Fruit fly (Drosophila melanogaster) whole organism, embryonic: Measurements from ENCODE around the gene mRpS25.

Experiments
- Abd-B ChIP-seq: fragments of 200-800 bp; sonication (Bioruptor generic); optimal IDR thresholded peaks from 2 replicates; lab custom pipeline; 2018; ENCODE audit warnings: missing biosample characterization, mild to moderate bottlenecking, missing genetic modification characterization, moderate library complexity
- Bgb ChIP-seq: fragments of 200-800 bp; sonication (Bioruptor generic); IDR thresholded peaks from 2 replicates; pipeline ENCODE4 v1.3.6; 2022; ENCODE audit warnings: missing biosample characterization, missing genetic modification characterization; ENCODE audit not compliant: partially characterized antibody
- Blimp-1 ChIP-seq: fragments of 200-800 bp; sonication (Bioruptor generic); optimal IDR thresholded peaks from 3 replicates; lab custom pipeline; 2018; ENCODE audit warnings: missing biosample characterization, missing genetic modification characterization, mild to moderate bottlenecking, moderate library complexity, missing genetic modification reagents
- CG10543 ChIP-seq: fragments of 200-800 bp; sonication (Bioruptor generic); optimal IDR thresholded peaks from 3 replicates; lab custom pipeline; 2017; ENCODE audit warnings: missing biosample characterization, mild to moderate bottlenecking, missing genetic modification characterization, moderate library complexity
- CG10979 ChIP-seq: fragments of 200-800 bp; sonication (Bioruptor generic); optimal IDR thresholded peaks from 2 replicates; lab custom pipeline; 2018; ENCODE audit warnings: missing biosample characterization, mild to moderate bottlenecking, missing genetic modification characterization, moderate library complexity
- CG13894 ChIP-seq: fragments of 200-800 bp; sonication (Bioruptor generic); optimal IDR thresholded peaks from 3 replicates; lab custom pipeline; 2018; ENCODE audit warnings: missing biosample characterization, mild to moderate bottlenecking, missing genetic modification characterization, moderate library complexity
- CG14667 ChIP-seq: fragments of 200-800 bp; sonication (Bioruptor generic); IDR thresholded peaks from 2 replicates; pipeline ENCODE4 v1.3.6; 2022; ENCODE audit warnings: missing biosample characterization, missing genetic modification characterization
- CG15479 ChIP-seq: fragments of 200-800 bp; sonication (Bioruptor generic); optimal IDR thresholded peaks from 3 replicates; lab custom pipeline; 2019; ENCODE audit warnings: missing biosample characterization, mild to moderate bottlenecking, missing genetic modification characterization, moderate library complexity
- CG15514 ChIP-seq: fragments of 200-800 bp; sonication (Bioruptor generic); optimal IDR thresholded peaks from 3 replicates; lab custom pipeline; 2017; ENCODE audit warnings: missing biosample characterization, missing genetic modification characterization, mild to moderate bottlenecking, moderate library complexity, missing genetic modification reagents
- CG33557 ChIP-seq: fragments of 200-800 bp; sonication (Bioruptor generic); optimal IDR thresholded peaks from 2 replicates; lab custom pipeline; 2019; ENCODE audit warnings: missing biosample characterization, mild to moderate bottlenecking, missing genetic modification characterization, moderate library complexity
- CG42726 ChIP-seq: fragments of 200-800 bp; sonication (Bioruptor generic); IDR thresholded peaks from 2 replicates; pipeline ENCODE4 v1.3.6; 2022; ENCODE audit warnings: missing biosample characterization, missing genetic modification characterization; ENCODE audit not compliant: partially characterized antibody
- CG4282 ChIP-seq: fragments of 200-800 bp; sonication (Bioruptor generic); optimal IDR thresholded peaks from 2 replicates; lab custom pipeline; 2016; ENCODE audit warnings: missing biosample characterization, missing genetic modification characterization
- CG4820 ChIP-seq: fragments of 200-800 bp; sonication (Bioruptor generic); optimal IDR thresholded peaks from 3 replicates; lab custom pipeline; 2016; ENCODE audit warnings: missing biosample characterization, missing genetic modification characterization
- CG5245 ChIP-seq: fragments of 200-800 bp; sonication (Bioruptor generic); optimal IDR thresholded peaks from 3 replicates; lab custom pipeline; 2016; ENCODE audit warnings: missing biosample characterization, missing genetic modification characterization
- CG8089 ChIP-seq: fragments of 200-800 bp; sonication (Bioruptor generic); optimal IDR thresholded peaks from 3 replicates; lab custom pipeline; 2016; ENCODE audit warnings: missing biosample characterization, missing genetic modification characterization
- D19A ChIP-seq: fragments of 200-800 bp; optimal IDR thresholded peaks from 3 replicates; lab custom pipeline; 2019; ENCODE audit warnings: missing biosample characterization, mild to moderate bottlenecking, missing genetic modification characterization, moderate library complexity
- Deaf1 ChIP-seq: fragments of 200-800 bp; optimal IDR thresholded peaks from 3 replicates; lab custom pipeline; 2019; ENCODE audit warnings: missing biosample characterization, mild to moderate bottlenecking, missing genetic modification characterization, moderate library complexity
- Dp ChIP-seq: fragments of 200-800 bp; sonication (Bioruptor generic); optimal IDR thresholded peaks from 2 replicates; lab custom pipeline; 2018; ENCODE audit warnings: missing biosample characterization, mild to moderate bottlenecking, missing genetic modification characterization, moderate library complexity
- E2f1 ChIP-seq: fragments of 200-800 bp; sonication (Bioruptor generic); IDR thresholded peaks from 2 replicates; pipeline ENCODE4 v1.3.6; 2022; ENCODE audit warnings: missing biosample characterization, missing genetic modification characterization
- Hand ChIP-seq: fragments of 200-800 bp; sonication (Bioruptor generic); optimal IDR thresholded peaks from 2 replicates; lab custom pipeline; 2017; ENCODE audit warnings: mild to moderate bottlenecking, missing biosample characterization, missing genetic modification reagents, missing genetic modification characterization
- HmgZ ChIP-seq: fragments of 200-800 bp; sonication (Bioruptor generic); optimal IDR thresholded peaks from 2 replicates; lab custom pipeline; 2018; ENCODE audit warnings: missing biosample characterization, mild to moderate bottlenecking, missing genetic modification characterization
- Jarid2 ChIP-seq: fragments of 200-800 bp; sonication (Bioruptor generic); optimal IDR thresholded peaks from 3 replicates; lab custom pipeline; 2017; ENCODE audit warnings: mild to moderate bottlenecking, missing biosample characterization, missing genetic modification reagents, missing genetic modification characterization
- Med ChIP-seq: fragments of 200-800 bp; sonication (Bioruptor generic); peaks from one replicate; lab custom pipeline; 2016; ENCODE audit warnings: missing biosample characterization, missing genetic modification characterization, mild to moderate bottlenecking, inconsistent platforms, moderate library complexity
- NC2β ChIP-seq: fragments of 200-800 bp; sonication (Bioruptor generic); optimal IDR thresholded peaks from 2 replicates; lab custom pipeline; 2016; ENCODE audit warnings: missing biosample characterization, missing genetic modification characterization
- Nf-YC ChIP-seq: fragments of 200-800 bp; optimal IDR thresholded peaks from 3 replicates; lab custom pipeline; 2019; ENCODE audit warnings: missing biosample characterization, mild to moderate bottlenecking, missing genetic modification characterization, moderate library complexity
- Oaz ChIP-seq: fragments of 200-800 bp; sonication (Bioruptor generic); IDR thresholded peaks from 2 replicates; pipeline ENCODE4 v1.3.6; 2022; ENCODE audit warnings: missing biosample characterization, missing genetic modification characterization
- Pdp1 ChIP-seq, 2 experiments: fragments of 200-800 bp; sonication (Bioruptor generic); optimal IDR thresholded peaks; 3 replicates each; lab custom pipeline; 2016; ENCODE audit warnings: missing biosample characterization in 2 of 2, missing genetic modification characterization in 2 of 2, mild to moderate bottlenecking in 1 of 2, moderate library complexity in 1 of 2
- Poxn ChIP-seq: fragments of 200-800 bp; sonication (Bioruptor generic); IDR thresholded peaks from 2 replicates; pipeline ENCODE4 v1.3.6; 2022; ENCODE audit warnings: missing biosample characterization, missing genetic modification characterization
- Ptx1 ChIP-seq: fragments of 200-800 bp; sonication (Bioruptor generic); IDR thresholded peaks from 2 replicates; pipeline ENCODE4 v1.3.6; 2022; ENCODE audit warnings: missing biosample characterization, missing genetic modification characterization
- Rfx ChIP-seq: fragments of 200-800 bp; sonication (Bioruptor generic); IDR thresholded peaks from 2 replicates; pipeline ENCODE4 v1.3.6; 2022; ENCODE audit warnings: missing biosample characterization, missing genetic modification characterization
- abd-A ChIP-seq: fragments of 200-800 bp; sonication (Bioruptor generic); optimal IDR thresholded peaks from 3 replicates; lab custom pipeline; 2019; ENCODE audit warnings: missing biosample characterization, mild to moderate bottlenecking, missing genetic modification characterization, moderate library complexity
- btn ChIP-seq: fragments of 200-800 bp; sonication (Bioruptor generic); optimal IDR thresholded peaks from 2 replicates; lab custom pipeline; 2016; ENCODE audit warnings: missing biosample characterization, missing genetic modification characterization
- cad ChIP-seq: fragments of >200 bp; optimal IDR thresholded peaks from 2 replicates; lab custom pipeline; 2017; ENCODE audit warnings: missing biosample characterization, missing genetic modification characterization
- ci ChIP-seq: fragments of 200-800 bp; sonication (Bioruptor generic); IDR thresholded peaks from 3 replicates; pipeline ENCODE4 v1.3.6; 2022; ENCODE audit warnings: missing biosample characterization, missing genetic modification characterization
- dmrt99B ChIP-seq: fragments of 200-800 bp; sonication (Bioruptor generic); optimal IDR thresholded peaks from 2 replicates; lab custom pipeline; 2018; ENCODE audit warnings: missing biosample characterization, mild to moderate bottlenecking, missing genetic modification characterization, moderate library complexity
- ftz-f1 ChIP-seq: fragments of 200-800 bp; sonication (Bioruptor generic); optimal IDR thresholded peaks from 2 replicates; lab custom pipeline; 2016; ENCODE audit warnings: missing biosample characterization, missing genetic modification characterization
- knrl ChIP-seq: fragments of 200-800 bp; sonication (Bioruptor generic); IDR thresholded peaks from 3 replicates; pipeline ENCODE4 v1.3.6; 2022; ENCODE audit warnings: missing biosample characterization, missing genetic modification characterization; ENCODE audit not compliant: partially characterized antibody
- lov ChIP-seq, 2 experiments: fragments of 200-800 bp in 1 of 2; fragments of >200 bp in 1 of 2; sonication (Bioruptor generic) in 1 of 2; IDR thresholded peaks in 1 of 2; optimal IDR thresholded peaks in 1 of 2; 2 replicates in 1 of 2; 3 replicates in 1 of 2; pipeline versions ENCODE4 v1.3.6 to Lab custom; 2017 to 2022; ENCODE audit warnings: missing biosample characterization in 1 of 2, missing genetic modification characterization in 1 of 2
- mld ChIP-seq: fragments of 200-800 bp; sonication (Bioruptor generic); IDR thresholded peaks from 3 replicates; pipeline ENCODE4 v1.3.6; 2022; ENCODE audit warnings: missing biosample characterization, missing genetic modification characterization; ENCODE audit not compliant: partially characterized antibody
- peb ChIP-seq: fragments of 200-800 bp; sonication (Bioruptor generic); IDR thresholded peaks from 2 replicates; pipeline ENCODE4 v1.3.6; 2022; ENCODE audit warnings: missing biosample characterization, missing genetic modification characterization
- phol ChIP-seq: fragments of 200-800 bp; sonication (Bioruptor generic); optimal IDR thresholded peaks from 3 replicates; lab custom pipeline; 2018; ENCODE audit warnings: missing biosample characterization, mild to moderate bottlenecking, missing genetic modification characterization, moderate library complexity
- pros ChIP-seq: fragments of 200-800 bp; sonication (Bioruptor generic); optimal IDR thresholded peaks from 3 replicates; lab custom pipeline; 2019; ENCODE audit warnings: missing biosample characterization, mild to moderate bottlenecking, missing genetic modification characterization, moderate library complexity
- psq ChIP-seq: fragments of 200-800 bp; sonication (Bioruptor generic); optimal IDR thresholded peaks from 2 replicates; lab custom pipeline; 2017; ENCODE audit warnings: missing biosample characterization, missing genetic modification characterization
- salm ChIP-seq: fragments of 200-800 bp; sonication (Bioruptor generic); optimal IDR thresholded peaks from 2 replicates; lab custom pipeline; 2018; ENCODE audit warnings: missing biosample characterization, mild to moderate bottlenecking, missing genetic modification characterization
- scrt ChIP-seq: fragments of 200-800 bp; sonication (Bioruptor generic); optimal IDR thresholded peaks from 2 replicates; lab custom pipeline; 2018; ENCODE audit warnings: missing biosample characterization, mild to moderate bottlenecking, missing genetic modification characterization, moderate library complexity
- sens ChIP-seq: fragments of 200-800 bp; sonication (Bioruptor generic); peaks from one replicate; lab custom pipeline; 2016; ENCODE audit warnings: missing biosample characterization, missing genetic modification characterization
- sna ChIP-seq: fragments of 200-800 bp; sonication (Bioruptor generic); IDR thresholded peaks from 2 replicates; pipeline ENCODE4 v1.3.6; 2022; ENCODE audit warnings: missing biosample characterization, missing genetic modification characterization; ENCODE audit not compliant: partially characterized antibody
- sr ChIP-seq: fragments of 200-800 bp; sonication (Bioruptor generic); IDR thresholded peaks from 3 replicates; pipeline ENCODE4 v1.3.6; 2022; ENCODE audit warnings: missing biosample characterization, missing genetic modification characterization
- unc-4 ChIP-seq: fragments of 200-800 bp; sonication (Bioruptor generic); IDR thresholded peaks from 2 replicates; pipeline ENCODE4 v1.3.6; 2022; ENCODE audit warnings: missing biosample characterization, missing genetic modification characterization; ENCODE audit not compliant: partially characterized antibody
- unpg ChIP-seq: fragments of 200-800 bp; sonication (Bioruptor generic); optimal IDR thresholded peaks from 3 replicates; lab custom pipeline; 2018; ENCODE audit warnings: missing biosample characterization, mild to moderate bottlenecking, missing genetic modification characterization, moderate library complexity
- wek ChIP-seq: fragments of 200-800 bp; sonication (Bioruptor generic); optimal IDR thresholded peaks from 3 replicates; lab custom pipeline; 2018; ENCODE audit warnings: missing biosample characterization, mild to moderate bottlenecking, missing genetic modification characterization, moderate library complexity

The mRpS25 gene

DNA sequence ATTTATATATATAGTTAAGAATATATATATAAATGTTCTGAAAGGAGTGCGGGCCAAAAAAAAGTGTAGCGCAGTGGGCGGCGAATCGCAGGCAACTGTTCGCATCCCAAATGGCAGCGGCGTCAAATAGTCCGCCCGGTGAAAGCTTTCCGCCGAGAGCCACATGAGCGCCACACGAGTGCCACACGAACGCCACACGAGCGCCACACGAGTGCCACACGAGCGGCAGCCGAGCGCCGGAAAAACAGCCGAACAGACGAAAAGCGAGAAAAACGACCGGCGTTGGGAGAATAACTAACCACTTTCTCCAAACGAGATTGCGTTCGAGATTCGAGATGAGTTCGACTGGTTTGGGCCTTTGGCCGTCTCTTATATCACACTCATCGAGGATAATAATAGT is 8.7 kb upstream of the mRpS25 start:
- TF ChIP-seq CG4282 (GFP tag; lab: Kevin White, UChicago) (no peak), sna (GFP tag; lab: Robert Waterston, UW) (no peak), unc-4 (GFP tag; lab: Robert Waterston, UW) (no peak), unpg (no peak), CG8089 (GFP tag; lab: Kevin White, UChicago) (no peak), CG33557 (GFP tag; lab: Kevin White, UChicago) (no peak), Med (peak; percentile 69), Blimp-1 (GFP tag; lab: Kevin White, UChicago) (peak; percentile 14), HmgZ (no peak), CG15514 (GFP tag; lab: Kevin White, UChicago) (peak; percentile 5), sr (no peak), btn (GFP tag; lab: Kevin White, UChicago) (no peak), Ptx1 (GFP tag; lab: Robert Waterston, UW) (no peak), Oaz (GFP tag; lab: Robert Waterston, UW) (no peak), abd-A (tag; lab: Kevin White, UChicago) (peak; percentile 14), mld (GFP tag; lab: Robert Waterston, UW) (no peak), psq (GFP tag; lab: Kevin White, UChicago) (no peak), sens (peak; percentile 29), Rfx (GFP tag; lab: Robert Waterston, UW) (no peak), Dp (no peak), ftz-f1 (GFP tag; lab: Kevin White, UChicago) (no peak), CG10979 (tag; lab: Kevin White, UChicago) (no peak), NC2β (GFP tag; lab: Kevin White, UChicago) (no peak), Abd-B (GFP tag; lab: Kevin White, UChicago) (no peak), Deaf1 (tag; lab: Kevin White, UChicago) (peak; percentile 99), Nf-YC (peak; percentile 13), Hand (GFP tag; lab: Kevin White, UChicago) (no peak), CG13894 (peak; percentile 89), peb (no peak), salm (no peak), CG42726 (no peak), ci (0 out of 3 replicates have a peak, but pooled peaks have one; percentile 36), Jarid2 (GFP tag; lab: Kevin White, UChicago) (peak; percentile 23), cad (GFP tag; lab: Kevin White, UChicago) (no peak), CG15479 (no peak), CG10543 (GFP tag; lab: Kevin White, UChicago) (peak; percentile 41), CG4820 (GFP tag; lab: Kevin White, UChicago) (no peak), pros (GFP tag; lab: Kevin White, UChicago) (no peak), Pdp1 (GFP tag; optimal IDR thresholded peaks at IDR 0.05; lab: Kevin White, UChicago) (peak in 1 of 2 experiments; percentile 7)

DNA sequence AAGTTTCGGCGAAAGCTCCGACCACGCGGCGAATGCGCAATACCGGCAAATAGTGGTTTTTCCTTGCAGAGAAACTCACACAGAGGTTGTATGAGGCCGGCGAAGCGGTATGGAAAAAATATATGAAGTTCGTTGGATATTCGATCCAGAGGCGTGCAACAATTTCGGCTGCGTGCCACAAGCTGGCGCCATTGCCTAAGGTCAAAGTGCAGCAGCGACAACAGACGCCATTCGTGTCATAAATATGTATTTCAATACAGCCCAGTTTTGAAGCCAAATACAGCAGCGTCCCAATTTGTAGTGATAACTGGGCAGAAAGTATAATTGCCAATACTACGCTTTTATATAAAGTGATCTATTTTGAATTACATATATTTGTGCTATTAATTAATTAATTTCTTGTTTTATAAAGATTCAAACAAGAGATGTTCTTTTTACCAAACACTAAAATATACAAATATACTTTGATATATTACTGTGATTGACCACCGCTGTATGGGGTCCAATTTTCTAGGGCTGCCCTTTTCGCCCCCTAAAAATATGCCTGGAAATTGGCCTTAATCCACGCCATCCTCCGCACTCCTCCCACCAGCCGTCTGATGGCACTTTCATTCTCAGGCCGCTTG is 6.3 kb upstream of the mRpS25 start:
- TF ChIP-seq scrt (GFP tag; lab: Kevin White, UChicago), result peak; percentile 4
- no peak for TF ChIP-seq CG14667 (GFP tag; lab: Robert Waterston, UW)
- TF ChIP-seq wek (GFP tag; lab: Kevin White, UChicago), result no peak
- TF ChIP-seq Bgb (GFP tag; lab: Robert Waterston, UW), result no peak
- TF ChIP-seq knrl (GFP tag; lab: Robert Waterston, UW), result no peak
- TF ChIP-seq phol (tag; lab: Kevin White, UChicago), result peak; percentile 10
- TF ChIP-seq Poxn (GFP tag; lab: Robert Waterston, UW), result no peak
- 0 out of 2 replicates have a peak, but pooled peaks have one; percentile 18 for TF ChIP-seq E2f1 (GFP tag; lab: Robert Waterston, UW)
- TF ChIP-seq dmrt99B (tag; lab: Kevin White, UChicago), result peak; percentile 31
- TF ChIP-seq lov (optimal IDR thresholded peaks at IDR 0.05; lab: Kevin White, UChicago), result no peak
- no peak for TF ChIP-seq lov (GFP tag; IDR thresholded peaks at IDR 0.05; lab: Robert Waterston, UW)
- TF ChIP-seq CG5245, result no peak
- no peak for TF ChIP-seq D19A (tag; lab: Kevin White, UChicago)
